Fruit fly (Drosophila melanogaster) whole organism, wandering third instar larva: Measurements from ENCODE around the gene Gyc88E.

Experiments used
- Abd-B ChIP-seq: fragments of >200 bp; optimal IDR thresholded peaks from 2 replicates; lab custom pipeline; 2017; ENCODE audit warnings: missing biosample characterization, missing genetic modification characterization
- CG32264 ChIP-seq: fragments of 200-800 bp; sonication (Bioruptor generic); optimal IDR thresholded peaks from 2 replicates; lab custom pipeline; 2016; ENCODE audit warnings: missing biosample characterization, missing genetic modification characterization
- CG9705 ChIP-seq: fragments of 200-800 bp; sonication (Bioruptor generic); optimal IDR thresholded peaks from 2 replicates; lab custom pipeline; 2018; ENCODE audit warnings: missing biosample characterization, mild to moderate bottlenecking, missing genetic modification characterization
- CrebA ChIP-seq: fragments of 200-800 bp; sonication (Bioruptor generic); optimal IDR thresholded peaks from 2 replicates; lab custom pipeline; 2016; ENCODE audit warnings: missing biosample characterization, mild to moderate bottlenecking, missing genetic modification characterization, borderline replicate concordance
- Dfd ChIP-seq: fragments of >200 bp; optimal IDR thresholded peaks from 2 replicates; lab custom pipeline; 2017; ENCODE audit warnings: missing biosample characterization, missing genetic modification characterization
- Dif ChIP-seq: fragments of 200-275, 200-300 bp; sonication (Bioruptor generic); optimal IDR thresholded peaks from 2 replicates; lab custom pipeline; 2018; ENCODE audit warnings: missing biosample characterization, missing genetic modification characterization; ENCODE audit not compliant: partially characterized antibody
- GATAd ChIP-seq: sonication (Bioruptor generic); optimal IDR thresholded peaks from 2 replicates; lab custom pipeline; 2016; ENCODE audit warnings: missing biosample characterization, missing genetic modification characterization
- HLH106 ChIP-seq: fragments of 200-800 bp; optimal IDR thresholded peaks from 3 replicates; lab custom pipeline; 2019; ENCODE audit warnings: missing biosample characterization, mild to moderate bottlenecking, missing genetic modification characterization, moderate library complexity
- Hnf4 ChIP-seq: fragments of 200-800 bp; sonication (Bioruptor generic); optimal IDR thresholded peaks from 2 replicates; lab custom pipeline; 2016; ENCODE audit warnings: missing biosample characterization, mild to moderate bottlenecking, missing genetic modification characterization
- Hr78 ChIP-seq: fragments of >200 bp; optimal IDR thresholded peaks from 2 replicates; lab custom pipeline; 2017; ENCODE audit warnings: missing biosample characterization, missing genetic modification characterization
- Hr83 ChIP-seq: fragments of 200-300 bp; sonication (Bioruptor generic); optimal IDR thresholded peaks from 2 replicates; lab custom pipeline; 2016; ENCODE audit warnings: missing biosample characterization, mild to moderate bottlenecking, missing genetic modification characterization, moderate library complexity; ENCODE audit not compliant: poor library complexity, severe bottlenecking
- Jra ChIP-seq: sonication (Bioruptor generic); optimal IDR thresholded peaks from 2 replicates; lab custom pipeline; 2016; ENCODE audit warnings: missing biosample characterization, missing genetic modification characterization
- Mio ChIP-seq: sonication (Bioruptor generic); optimal IDR thresholded peaks from 2 replicates; lab custom pipeline; 2016; ENCODE audit warnings: missing biosample characterization, missing genetic modification characterization
- Myc ChIP-seq: fragments of >200 bp; optimal IDR thresholded peaks from 2 replicates; lab custom pipeline; 2017
- N ChIP-seq: fragments of >200 bp; optimal IDR thresholded peaks from 2 replicates; lab custom pipeline; 2018; ENCODE audit warnings: missing biosample characterization, missing external identifiers, missing genetic modification characterization
- OdsH ChIP-seq: fragments of 200-800 bp; sonication (Bioruptor generic); optimal IDR thresholded peaks from 2 replicates; lab custom pipeline; 2016; ENCODE audit warnings: missing biosample characterization, mild to moderate bottlenecking, missing genetic modification characterization
- Sp1 ChIP-seq: fragments of 200-800 bp; sonication (Bioruptor generic); optimal IDR thresholded peaks from 3 replicates; lab custom pipeline; 2019; ENCODE audit warnings: missing biosample characterization, mild to moderate bottlenecking, missing genetic modification characterization, moderate library complexity
- Vsx2 ChIP-seq: fragments of 200-300, 225-300 bp; sonication (Bioruptor generic); optimal IDR thresholded peaks from 2 replicates; lab custom pipeline; 2018; ENCODE audit warnings: missing biosample characterization, missing genetic modification characterization; ENCODE audit not compliant: partially characterized antibody
- br ChIP-seq: fragments of 200-800 bp; sonication (Bioruptor generic); optimal IDR thresholded peaks from 2 replicates; lab custom pipeline; 2016; ENCODE audit warnings: missing biosample characterization, missing genetic modification characterization
- brk ChIP-seq: fragments of 200-800 bp; sonication (Bioruptor generic); optimal IDR thresholded peaks from 2 replicates; lab custom pipeline; 2016; ENCODE audit warnings: missing biosample characterization, mild to moderate bottlenecking, missing genetic modification characterization
- dl ChIP-seq, 2 experiments: fragments of 175-275, 200-275 bp in 1 of 2; fragments of 200-275 bp in 1 of 2; sonication (Bioruptor generic); optimal IDR thresholded peaks; lab custom pipeline; 2018; ENCODE audit warnings: mild to moderate bottlenecking in 2 of 2, missing biosample characterization in 2 of 2, missing genetic modification characterization in 2 of 2, moderate library complexity in 2 of 2; ENCODE audit not compliant: partially characterized antibody in 2 of 2, insufficient read depth in 1 of 2
- dmrt93B ChIP-seq: fragments of 200-800 bp; sonication (Bioruptor generic); optimal IDR thresholded peaks from 2 replicates; lab custom pipeline; 2018; ENCODE audit warnings: missing biosample characterization, mild to moderate bottlenecking, missing genetic modification characterization
- dsf ChIP-seq: sonication (Bioruptor generic); optimal IDR thresholded peaks from 2 replicates; lab custom pipeline; 2016; ENCODE audit warnings: missing biosample characterization, missing genetic modification characterization, borderline replicate concordance
- ey ChIP-seq: fragments of 200-800 bp; sonication (Bioruptor generic); optimal IDR thresholded peaks from 2 replicates; lab custom pipeline; 2016; ENCODE audit warnings: missing biosample characterization, missing genetic modification characterization
- foxo ChIP-seq, 2 experiments: fragments of 200-800 bp; sonication (Bioruptor generic); optimal IDR thresholded peaks; 2 replicates in 1 of 2; 3 replicates in 1 of 2; lab custom pipeline; 2016 to 2017; ENCODE audit warnings: missing biosample characterization in 2 of 2, missing genetic modification characterization in 2 of 2
- fru ChIP-seq: fragments of 200-800 bp; sonication (Bioruptor generic); optimal IDR thresholded peaks from 3 replicates; lab custom pipeline; 2016; ENCODE audit warnings: missing biosample characterization, mild to moderate bottlenecking, missing genetic modification characterization
- h ChIP-seq: fragments of 200-800 bp; sonication (Bioruptor generic); optimal IDR thresholded peaks from 3 replicates; lab custom pipeline; 2016; ENCODE audit warnings: missing biosample characterization, mild to moderate bottlenecking, missing genetic modification characterization
- lola ChIP-seq: fragments of >200 bp; optimal IDR thresholded peaks from 2 replicates; lab custom pipeline; 2017; ENCODE audit warnings: missing biosample characterization, missing genetic modification characterization
- pan ChIP-seq: fragments of >200 bp; optimal IDR thresholded peaks from 2 replicates; lab custom pipeline; 2017
- psq ChIP-seq: fragments of 200-800 bp; sonication (Bioruptor generic); optimal IDR thresholded peaks from 3 replicates; lab custom pipeline; 2017; ENCODE audit warnings: missing biosample characterization, mild to moderate bottlenecking, missing genetic modification characterization, moderate library complexity
- rgr ChIP-seq: fragments of 200-800 bp; sonication (Bioruptor generic); optimal IDR thresholded peaks from 3 replicates; lab custom pipeline; 2016; ENCODE audit warnings: missing biosample characterization, mild to moderate bottlenecking, missing genetic modification characterization
- sage ChIP-seq: fragments of 200-800 bp; sonication (Bioruptor generic); optimal IDR thresholded peaks from 2 replicates; lab custom pipeline; 2016; ENCODE audit warnings: missing biosample characterization, mild to moderate bottlenecking, missing genetic modification characterization
- sv ChIP-seq: fragments of 200-800 bp; sonication (Bioruptor generic); optimal IDR thresholded peaks from 3 replicates; lab custom pipeline; 2016; ENCODE audit warnings: missing biosample characterization, missing genetic modification characterization
- usp ChIP-seq: fragments of >200 bp; optimal IDR thresholded peaks from 2 replicates; lab custom pipeline; 2017; ENCODE audit warnings: missing biosample characterization, missing genetic modification characterization
- woc ChIP-seq: sonication (Bioruptor generic); optimal IDR thresholded peaks from 2 replicates; lab custom pipeline; 2016; ENCODE audit warnings: missing biosample characterization, mild to moderate bottlenecking, missing genetic modification characterization

Gyc88E gene

DNA sequence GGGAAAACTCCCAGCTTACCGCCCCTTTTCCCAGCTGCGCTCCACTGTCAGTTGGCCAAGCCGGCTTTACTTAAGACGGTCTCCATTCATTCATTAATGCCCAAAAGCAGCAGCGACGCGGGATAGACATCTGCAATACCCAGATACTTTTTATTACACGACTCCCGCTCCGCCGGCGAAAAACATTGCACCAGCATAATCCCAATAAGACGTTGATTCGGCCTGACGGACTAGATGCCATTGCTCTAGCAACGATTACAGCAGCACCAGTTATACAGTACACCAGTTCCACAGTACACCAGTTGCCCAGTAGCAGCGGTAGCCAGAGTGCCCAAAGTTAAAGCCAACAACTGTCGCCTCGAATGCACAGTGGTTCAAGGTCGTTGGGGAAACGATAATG is 24.4 kb upstream of the Gyc88E start:
- TF ChIP-seq lola, result no peak
- TF ChIP-seq CG32264 (GFP tag; lab: Kevin White, UChicago), result no peak

DNA sequence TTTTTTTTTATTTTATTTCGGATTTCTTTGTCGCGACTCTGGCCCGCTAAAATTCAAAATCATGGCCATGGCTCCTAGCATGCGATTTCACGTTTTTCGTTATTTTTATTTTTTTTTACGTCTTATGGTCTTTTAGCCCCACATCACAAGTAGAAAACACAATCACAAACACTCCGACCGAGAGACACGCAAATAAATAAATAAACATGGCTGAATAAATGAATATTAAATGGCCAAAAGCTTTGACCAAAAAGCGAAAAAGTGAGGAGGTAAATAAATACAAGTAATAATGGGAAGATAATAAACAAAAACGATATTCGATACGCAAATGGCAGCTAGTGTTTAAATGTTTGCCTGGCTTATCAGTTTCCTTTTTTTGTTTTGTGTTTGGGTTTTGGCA is 22.1 kb upstream of the Gyc88E start:
- TF ChIP-seq Abd-B (GFP tag; lab: Kevin White, UChicago) (no peak), br (GFP tag; lab: Kevin White, UChicago) (no peak), h (GFP tag; lab: Kevin White, UChicago) (no peak), CG9705 (GFP tag; lab: Kevin White, UChicago) (no peak), HLH106 (tag; lab: Kevin White, UChicago) (no peak), Hr78 (GFP tag; lab: Kevin White, UChicago) (no peak), Dif (GFP tag; lab: Kevin White, UChicago) (no peak), Jra (GFP tag; lab: Kevin White, UChicago) (no peak), sage (GFP tag; lab: Kevin White, UChicago) (no peak), Mio (GFP tag; lab: Kevin White, UChicago) (no peak), CG32264 (GFP tag; lab: Kevin White, UChicago) (no peak), rgr (GFP tag; lab: Kevin White, UChicago) (no peak)

DNA sequence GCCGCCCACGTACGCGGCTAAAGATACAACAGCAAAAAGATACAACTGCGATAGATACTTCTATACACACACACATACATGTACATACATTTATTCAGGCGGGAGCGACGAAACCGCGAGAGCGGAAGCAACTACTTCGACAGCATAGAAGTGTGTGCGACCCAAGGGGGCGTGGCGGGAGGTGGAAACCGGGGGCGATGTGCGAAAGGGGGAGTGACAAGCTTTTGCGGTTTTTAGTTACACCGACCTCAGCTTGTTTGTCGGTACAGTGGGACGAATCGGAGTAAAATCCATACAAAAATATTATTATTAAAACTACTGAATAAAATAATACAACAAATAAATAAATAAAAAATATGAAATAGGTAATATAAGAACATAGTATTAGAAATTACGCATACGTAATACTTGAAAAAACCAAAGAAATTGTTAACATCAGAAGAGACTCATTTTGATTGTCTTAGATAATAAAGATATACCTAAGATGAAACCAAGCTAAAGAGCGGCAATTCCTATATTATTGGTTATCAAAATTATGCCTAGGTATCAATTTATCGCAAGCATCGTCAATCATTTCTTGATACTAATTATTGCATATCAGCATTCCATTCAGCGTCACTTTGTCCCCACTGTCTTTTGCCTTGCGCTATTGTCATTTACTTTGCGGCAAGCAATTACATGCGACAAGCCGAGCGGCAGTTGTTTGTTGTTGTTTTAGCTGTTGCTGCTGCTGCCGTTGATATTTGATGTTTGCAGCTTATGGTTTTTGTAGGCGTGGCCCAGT is 21.3 kb upstream of the Gyc88E start:
- TF ChIP-seq ey (GFP tag; lab: Kevin White, UChicago) (no peak), GATAd (GFP tag; lab: Kevin White, UChicago) (no peak), OdsH (GFP tag; lab: Kevin White, UChicago) (no peak), foxo (GFP tag; optimal IDR thresholded peaks at IDR 0.05; lab: Kevin White, UChicago) (no peak), brk (no peak), CG9705 (GFP tag; lab: Kevin White, UChicago) (no peak), woc (GFP tag; lab: Kevin White, UChicago) (no peak), Dfd (no peak), Hr78 (GFP tag; lab: Kevin White, UChicago) (no peak), psq (GFP tag; lab: Kevin White, UChicago) (no peak), HLH106 (tag; lab: Kevin White, UChicago) (no peak), rgr (GFP tag; lab: Kevin White, UChicago) (no peak), Hr83 (GFP tag; lab: Kevin White, UChicago) (no peak), h (GFP tag; lab: Kevin White, UChicago) (no peak), pan (no peak), Sp1 (GFP tag; lab: Kevin White, UChicago) (no peak), sage (GFP tag; lab: Kevin White, UChicago) (no peak), Jra (GFP tag; lab: Kevin White, UChicago) (no peak)

DNA sequence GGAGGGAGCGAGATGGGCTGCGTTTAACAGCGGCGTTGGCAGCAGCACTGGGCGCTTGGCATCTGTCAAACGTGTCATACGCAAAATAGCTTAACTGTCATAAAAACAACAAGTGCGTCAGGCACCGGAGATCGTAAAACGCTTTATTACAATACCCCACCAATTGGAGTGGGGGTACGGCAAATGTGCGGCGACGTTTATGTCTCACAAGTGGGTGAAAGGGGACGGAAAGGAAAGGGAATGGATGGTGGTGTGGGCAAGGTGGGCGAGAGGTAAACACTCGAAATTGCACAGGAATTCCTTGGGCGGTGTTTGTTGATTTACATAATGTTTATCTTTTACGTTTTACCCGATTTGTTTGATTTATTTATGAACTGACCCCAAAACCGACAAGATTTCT is 20.2 kb upstream of the Gyc88E start:
- TF ChIP-seq HLH106 (tag; lab: Kevin White, UChicago), result no peak
- no peak for TF ChIP-seq CG9705 (GFP tag; lab: Kevin White, UChicago)

DNA sequence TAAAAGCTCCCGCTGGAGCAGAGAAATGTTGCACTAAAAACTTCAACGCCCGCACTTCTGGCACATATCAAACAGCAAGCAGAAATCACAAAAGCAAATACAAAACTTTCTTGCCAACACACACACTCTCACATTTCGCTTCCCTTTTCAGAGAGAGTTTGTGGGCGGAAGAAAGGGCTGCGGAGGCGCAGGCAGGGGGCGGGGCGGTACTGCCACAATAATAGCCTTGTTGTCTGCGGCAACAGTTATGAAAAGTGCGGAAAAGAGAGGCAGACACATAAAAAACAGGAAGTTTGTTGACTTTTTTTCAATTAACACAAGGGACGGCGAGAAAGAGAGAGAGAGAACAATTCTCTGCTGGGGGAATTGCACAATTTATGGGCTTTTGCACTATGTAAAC is 19.3 kb upstream of the Gyc88E start:
- no peak for TF ChIP-seq Abd-B (GFP tag; lab: Kevin White, UChicago)
- TF ChIP-seq sage (GFP tag; lab: Kevin White, UChicago), result no peak
- TF ChIP-seq CrebA (GFP tag; lab: Kevin White, UChicago), result no peak
- TF ChIP-seq brk, result no peak
- TF ChIP-seq dl (GFP tag; optimal IDR thresholded peaks at IDR 0.05; lab: Kevin White, UChicago; ENCODE audit: insufficient read depth in 1 of 2, partially characterized antibody in 2 of 2), result peak in 1 of 2 experiments; percentile 23
- TF ChIP-seq Myc (lab: Kevin White, UChicago), result no peak
- TF ChIP-seq, all 38 proteins: peak for 1

DNA sequence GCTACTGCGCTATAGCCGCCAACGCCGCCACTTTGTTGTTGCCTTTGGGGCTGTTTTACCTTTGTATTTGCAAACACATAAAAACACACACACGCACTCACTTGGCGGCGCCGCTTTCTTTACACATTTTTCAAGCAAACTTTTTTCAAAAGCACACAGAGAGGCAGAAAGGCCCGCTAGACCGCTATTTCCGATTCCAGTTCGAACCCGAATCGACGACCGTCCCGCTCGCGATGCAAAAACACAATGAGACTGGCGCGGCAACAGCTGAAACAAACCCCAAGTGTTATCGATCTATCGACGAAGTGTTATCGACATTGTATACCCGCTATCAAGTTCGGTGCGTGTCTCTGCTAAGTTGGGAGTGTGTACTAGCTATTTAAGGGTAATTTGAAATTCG is 18.5 kb upstream of the Gyc88E start, which contains the start of gene CG42788:
TSS of gene CG42788 (minus strand) at position 250 of the 400 bp plus-strand sequence.
- peak; percentile 57 for TF ChIP-seq psq (GFP tag; lab: Kevin White, UChicago)
- TF ChIP-seq Dif (GFP tag; lab: Kevin White, UChicago), result peak; percentile 85
- peak; percentile 75 for TF ChIP-seq Vsx2 (GFP tag; lab: Kevin White, UChicago)
- no peak for TF ChIP-seq Dfd
- TF ChIP-seq brk, result no peak
- TF ChIP-seq dmrt93B (GFP tag; lab: Kevin White, UChicago), result no peak
- TF ChIP-seq dsf (GFP tag; lab: Kevin White, UChicago), result peak; percentile 29
- TF ChIP-seq h (GFP tag; lab: Kevin White, UChicago), result peak; percentile 45
- no peak for TF ChIP-seq pan
- TF ChIP-seq N, result no peak
- peak; percentile 68 for TF ChIP-seq Myc (lab: Kevin White, UChicago)
- peak; percentile 33 for TF ChIP-seq fru
- no peak for TF ChIP-seq lola
- TF ChIP-seq sage (GFP tag; lab: Kevin White, UChicago), result no peak
- peak in 1 of 2 experiments; percentile 39 for TF ChIP-seq foxo (GFP tag; optimal IDR thresholded peaks at IDR 0.05; lab: Kevin White, UChicago)
- no peak for TF ChIP-seq Abd-B (GFP tag; lab: Kevin White, UChicago)
- no peak for TF ChIP-seq CG9705 (GFP tag; lab: Kevin White, UChicago)
- TF ChIP-seq GATAd (GFP tag; lab: Kevin White, UChicago), result no peak
- peak; percentile 45 for TF ChIP-seq ey (GFP tag; lab: Kevin White, UChicago)
- TF ChIP-seq Hnf4, result peak; percentile 74
- peak; percentile 84 for TF ChIP-seq rgr (GFP tag; lab: Kevin White, UChicago)
- no peak for TF ChIP-seq CG32264 (GFP tag; lab: Kevin White, UChicago)
- TF ChIP-seq sv, result peak; percentile 65
- TF ChIP-seq usp (GFP tag; lab: Kevin White, UChicago), result no peak
